Worm (Caenorhabditis elegans): ENCODE measurements around the gene F23A7.4.

DNA sequence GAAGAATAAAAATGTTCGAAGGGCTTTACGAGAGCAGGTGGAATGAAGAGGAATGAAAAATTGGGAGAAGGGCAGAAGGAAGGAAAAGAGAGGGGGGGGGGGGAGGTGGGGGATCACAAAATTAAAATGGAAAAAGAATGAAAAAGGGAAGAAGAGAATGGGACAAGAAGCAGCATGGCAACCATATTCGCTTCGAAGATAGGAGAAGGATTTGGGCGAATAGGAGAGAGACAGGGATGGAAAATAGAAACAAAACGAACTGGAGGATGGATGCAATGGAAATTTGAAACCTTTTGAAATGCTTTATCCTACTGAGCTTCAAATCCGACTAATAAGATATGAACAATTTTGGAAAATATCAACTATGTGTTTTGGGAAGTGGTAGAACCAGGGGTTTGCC, 38.3 kb downstream of the F23A7.4 start, which contains the start of gene W10G6.6:
- TF ChIP-seq snpc-4 (tag; optimal IDR thresholded peaks at IDR 0.05) (no peak), nfya-1 (tag; optimal IDR thresholded peaks at IDR 0.05; ENCODE audit: insufficient read depth) (no peak), fos-1 (tag; optimal IDR thresholded peaks at IDR 0.05) (no peak), nhr-28 (tag; optimal IDR thresholded peaks at IDR 0.05) (no peak), jun-1 (tag; optimal IDR thresholded peaks at IDR 0.05) (no peak), pqm-1 (tag; optimal IDR thresholded peaks at IDR 0.05) (no peak), zag-1 (tag; optimal IDR thresholded peaks at IDR 0.05) (no peak), aly-2 (tag; optimal IDR thresholded peaks at IDR 0.05) (no peak), ceh-82 (tag; optimal IDR thresholded peaks at IDR 0.05) (no peak), pha-4 (tag; optimal IDR thresholded peaks at IDR 0.05) (no peak), skn-1 (tag; optimal IDR thresholded peaks at IDR 0.05) (no peak), elt-2 (tag; optimal IDR thresholded peaks at IDR 0.05) (no peak)

Measured in whole organism, L3 larva.